Worm (Caenorhabditis elegans) whole organism, early embryonic: ENCODE measurements around the gene clc-4.

Experiments used
- ama-1 ChIP-seq: fragments of 150-350 bp; optimal IDR thresholded peaks from 2 replicates; lab custom pipeline; 2014
- hmg-4 ChIP-seq: fragments of 200-800 bp; sonication (Bioruptor generic); optimal IDR thresholded peaks from 2 replicates; lab custom pipeline; 2018; ENCODE audit warnings: mild to moderate bottlenecking, missing genetic modification characterization, missing compliant biosample characterization
- scrt-1 ChIP-seq: fragments of 200-800 bp; sonication (Bioruptor generic); IDR thresholded peaks from 2 replicates; pipeline ENCODE4 v1.3.6; 2022; ENCODE audit warnings: missing genetic modification characterization, missing compliant biosample characterization

DNA sequence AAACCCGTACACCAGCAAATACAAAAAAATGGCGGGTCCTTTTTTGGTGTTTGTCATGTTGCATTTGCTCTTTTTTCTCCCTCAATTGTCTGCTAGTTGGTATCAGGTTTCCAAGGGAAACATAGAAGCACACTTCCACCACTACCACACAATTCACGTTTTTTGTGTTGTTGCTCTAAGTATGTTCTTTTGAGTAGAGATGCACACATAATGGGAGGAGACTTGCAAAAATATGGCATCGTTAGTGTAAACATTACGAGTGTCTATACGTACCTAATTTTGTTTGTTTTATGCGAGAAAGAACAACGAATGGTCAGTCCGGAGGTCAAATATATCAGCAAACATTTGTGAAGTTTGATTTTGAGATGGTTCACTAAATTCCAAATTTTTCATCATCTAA lies 13.8 kb downstream of the clc-4 start:
- no peak for TF ChIP-seq ama-1 (lab: Kevin White, UChicago)
- no peak for TF ChIP-seq hmg-4 (GFP tag; lab: Kevin White, UChicago)
- TF ChIP-seq scrt-1 (GFP tag; lab: Robert Waterston, UW) = no peak
